Worm (Caenorhabditis elegans): ENCODE measurements around the gene idpp-13.

Gene idpp-13

ce11 chrIII:916897-917296, at the start of gene idpp-13:
idpp-13 (minus strand) TSS chrIII:916997.
- TF ChIP-seq lin-13 (tag; optimal IDR thresholded peaks at IDR 0.05) (no peak), blmp-1 (tag; optimal IDR thresholded peaks at IDR 0.05) (no peak), ceh-83 (GFP tag; optimal IDR thresholded peaks at IDR 0.05) (no peak)

ce11 chrIII:966259-966658, 49.5 kb upstream of the idpp-13 start:
- TF ChIP-seq unc-62 (GFP tag; optimal IDR thresholded peaks at IDR 0.05) (no peak), lin-32 (GFP tag; optimal IDR thresholded peaks at IDR 0.05) (peak; percentile 14), nhr-2 (tag; optimal IDR thresholded peaks at IDR 0.05) (peak; percentile 90)

- TF ChIP-seq elt-1 (tag; optimal IDR thresholded peaks at IDR 0.05; ENCODE audit: borderline replicate concordance, insufficient read depth) (no peak), ztf-11 (tag; optimal IDR thresholded peaks at IDR 0.05) (no peak), hlh-1 (tag; optimal IDR thresholded peaks at IDR 0.05) (no peak), mab-5 (tag; optimal IDR thresholded peaks at IDR 0.05) (no peak), ces-1 (GFP tag; optimal IDR thresholded peaks at IDR 0.05) (no peak), ham-2 (GFP tag; optimal IDR thresholded peaks at IDR 0.05) (no peak), drap-1 (GFP tag; optimal IDR thresholded peaks at IDR 0.05) (no peak), ceh-39 (tag; optimal IDR thresholded peaks at IDR 0.05) (no peak), cnd-1 (tag; optimal IDR thresholded peaks at IDR 0.05) (no peak), unc-62 (GFP tag; optimal IDR thresholded peaks at IDR 0.05) (no peak), ceh-43 (GFP tag; optimal IDR thresholded peaks at IDR 0.05) (no peak), M03D4.4 (tag; optimal IDR thresholded peaks at IDR 0.05) (no peak)
Measured at ce11 chrIII:964637-965036, 47.8 kb upstream of the idpp-13 start.

- TF ChIP-seq hlh-1 (tag; optimal IDR thresholded peaks at IDR 0.05) (no peak), nhr-237 (tag; optimal IDR thresholded peaks at IDR 0.05) (no peak), mep-1 (tag; optimal IDR thresholded peaks at IDR 0.05) (no peak), snpc-4 (tag; optimal IDR thresholded peaks at IDR 0.05) (no peak), nhr-2 (tag; optimal IDR thresholded peaks at IDR 0.05) (no peak), mab-5 (tag; optimal IDR thresholded peaks at IDR 0.05) (no peak), nhr-76 (tag; optimal IDR thresholded peaks at IDR 0.05) (no peak), bed-3 (GFP tag; optimal IDR thresholded peaks at IDR 0.05) (no peak), unc-120 (tag; optimal IDR thresholded peaks at IDR 0.05; ENCODE audit: poor library complexity, severe bottlenecking) (no peak), ceh-39 (tag; optimal IDR thresholded peaks at IDR 0.05) (no peak), ceh-43 (GFP tag; optimal IDR thresholded peaks at IDR 0.05) (no peak), mls-2 (tag; optimal IDR thresholded peaks at IDR 0.05) (no peak), drap-1 (GFP tag; optimal IDR thresholded peaks at IDR 0.05) (no peak), flh-1 (GFP tag; optimal IDR thresholded peaks at IDR 0.05) (no peak), tbx-8 (GFP tag; optimal IDR thresholded peaks at IDR 0.05) (no peak), elt-3 (tag; optimal IDR thresholded peaks at IDR 0.05) (no peak), pha-4 (tag; optimal IDR thresholded peaks at IDR 0.05) (no peak), ces-1 (GFP tag; optimal IDR thresholded peaks at IDR 0.05) (no peak), ham-2 (GFP tag; optimal IDR thresholded peaks at IDR 0.05) (no peak), M03D4.4 (tag; optimal IDR thresholded peaks at IDR 0.05) (no peak)
Measured at ce11 chrIII:961948-962347, 45.2 kb upstream of the idpp-13 start, which contains the start of gene fbxa-51. fbxa-51 (plus strand) TSS chrIII:962269.

ce11 chrIII:955981-956380, 39.2 kb upstream of the idpp-13 start, which contains the start of gene fbxa-54:
fbxa-54 (plus strand) TSS chrIII:956334.
- no peak for TF ChIP-seq hlh-1 (tag; optimal IDR thresholded peaks at IDR 0.05)
- TF ChIP-seq ceh-83 (GFP tag; optimal IDR thresholded peaks at IDR 0.05) = no peak
- TF ChIP-seq mab-5 (tag; optimal IDR thresholded peaks at IDR 0.05) = no peak
- TF ChIP-seq unc-39 (tag; optimal IDR thresholded peaks at IDR 0.05) = no peak
- no peak for TF ChIP-seq flh-1 (GFP tag; optimal IDR thresholded peaks at IDR 0.05)

- TF ChIP-seq ces-1 (GFP tag; optimal IDR thresholded peaks at IDR 0.05) (no peak), mab-5 (tag; optimal IDR thresholded peaks at IDR 0.05) (no peak), mls-2 (tag; optimal IDR thresholded peaks at IDR 0.05) (no peak), M03D4.4 (tag; optimal IDR thresholded peaks at IDR 0.05) (no peak), hlh-1 (tag; optimal IDR thresholded peaks at IDR 0.05) (no peak)
Measured at ce11 chrIII:954553-954952, 37.8 kb upstream of the idpp-13 start, which contains the start of the genes T12B5.15 and T12B5.14. T12B5.15 (minus strand) TSS chrIII:954653. T12B5.14 (plus strand) TSS chrIII:954873.
